Worm (Caenorhabditis elegans) whole organism, mixed stage, embryonic: ENCODE results near the gene srsx-10.

Experiments
- M03D4.4 ChIP-seq: sonication (generic microtip); optimal IDR thresholded peaks from 2 replicates; lab custom pipeline; 2017; ENCODE audit warnings: mild to moderate bottlenecking, missing genetic modification characterization, missing compliant biosample characterization
- bed-3 ChIP-seq: fragments of 200-800 bp; sonication (Bioruptor generic); optimal IDR thresholded peaks from 3 replicates; lab custom pipeline; 2018; ENCODE audit warnings: mild to moderate bottlenecking, missing genetic modification characterization, moderate library complexity, missing compliant biosample characterization
- blmp-1 ChIP-seq: fragments of 150-350 bp; optimal IDR thresholded peaks from 2 replicates; lab custom pipeline; 2014; ENCODE audit warnings: missing biosample characterization, missing genetic modification characterization
- ceh-39 ChIP-seq: fragments of 150-350 bp; optimal IDR thresholded peaks from 2 replicates; lab custom pipeline; 2014; ENCODE audit warnings: missing biosample characterization, missing genetic modification characterization
- ceh-83 ChIP-seq: fragments of 200-800 bp; sonication (Bioruptor generic); optimal IDR thresholded peaks from 2 replicates; lab custom pipeline; 2018; ENCODE audit warnings: mild to moderate bottlenecking, missing genetic modification characterization, missing compliant biosample characterization
- ces-1 ChIP-seq: fragments of 150-350 bp; optimal IDR thresholded peaks from 2 replicates; lab custom pipeline; 2014; ENCODE audit warnings: missing biosample characterization, missing genetic modification reagents, missing genetic modification characterization
- cnd-1 ChIP-seq: fragments of 200-800 bp; sonication (Bioruptor generic); optimal IDR thresholded peaks from 2 replicates; lab custom pipeline; 2018; ENCODE audit warnings: mild to moderate bottlenecking, missing genetic modification characterization, missing compliant biosample characterization
- drap-1 ChIP-seq: fragments of 200-800 bp; sonication (Bioruptor generic); optimal IDR thresholded peaks from 3 replicates; lab custom pipeline; 2018; ENCODE audit warnings: mild to moderate bottlenecking, missing genetic modification characterization, missing compliant biosample characterization
- elt-1 ChIP-seq: sonication (generic microtip); optimal IDR thresholded peaks from 2 replicates; lab custom pipeline; 2017; ENCODE audit warnings: missing genetic modification characterization, mild to moderate bottlenecking, missing compliant biosample characterization, antibody characterized with exemption, moderate library complexity, borderline replicate concordance; ENCODE audit not compliant: insufficient read depth
- flh-1 ChIP-seq: fragments of 200-800 bp; sonication (Bioruptor generic); optimal IDR thresholded peaks from 2 replicates; lab custom pipeline; 2018; ENCODE audit warnings: mild to moderate bottlenecking, missing genetic modification characterization, moderate library complexity, missing compliant biosample characterization
- ham-2 ChIP-seq: fragments of 200-800 bp; sonication (Bioruptor generic); optimal IDR thresholded peaks from 2 replicates; lab custom pipeline; 2018; ENCODE audit warnings: mild to moderate bottlenecking, missing genetic modification characterization, missing compliant biosample characterization
- hlh-1 ChIP-seq: fragments of 150-350 bp; optimal IDR thresholded peaks from 2 replicates; lab custom pipeline; 2014; ENCODE audit warnings: missing biosample characterization, missing genetic modification reagents, missing genetic modification characterization
- lin-13 ChIP-seq: fragments of 150-350 bp; optimal IDR thresholded peaks from 2 replicates; lab custom pipeline; 2014; ENCODE audit warnings: missing biosample characterization, missing genetic modification characterization
- lin-32 ChIP-seq: fragments of 200-800 bp; sonication (Bioruptor generic); optimal IDR thresholded peaks from 2 replicates; lab custom pipeline; 2018; ENCODE audit warnings: mild to moderate bottlenecking, missing genetic modification characterization, missing compliant biosample characterization
- lsy-2 ChIP-seq: fragments of 150-350 bp; optimal IDR thresholded peaks from 2 replicates; lab custom pipeline; 2014; ENCODE audit warnings: missing biosample characterization, missing genetic modification characterization
- mab-5 ChIP-seq: fragments of 150-350 bp; optimal IDR thresholded peaks from 2 replicates; lab custom pipeline; 2014; ENCODE audit warnings: missing biosample characterization, missing genetic modification characterization
- mep-1 ChIP-seq: fragments of 150-350 bp; optimal IDR thresholded peaks from 2 replicates; lab custom pipeline; 2017; ENCODE audit warnings: missing biosample characterization, missing genetic modification reagents, missing genetic modification characterization, inconsistent platforms
- mls-2 ChIP-seq: sonication (generic microtip); optimal IDR thresholded peaks from 2 replicates; lab custom pipeline; 2016; ENCODE audit warnings: mild to moderate bottlenecking, missing genetic modification characterization, moderate library complexity, missing compliant biosample characterization
- nhr-12 ChIP-seq: fragments of 150-350 bp; optimal IDR thresholded peaks from 2 replicates; lab custom pipeline; 2014; ENCODE audit warnings: missing biosample characterization, missing genetic modification characterization
- nhr-2 ChIP-seq: fragments of 150-350 bp; optimal IDR thresholded peaks from 2 replicates; lab custom pipeline; 2014; ENCODE audit warnings: missing biosample characterization, missing genetic modification characterization
- nhr-237 ChIP-seq: fragments of 150-350 bp; optimal IDR thresholded peaks from 2 replicates; lab custom pipeline; 2014; ENCODE audit warnings: missing biosample characterization, missing genetic modification characterization
- nhr-28 ChIP-seq: fragments of 150-350 bp; optimal IDR thresholded peaks from 2 replicates; lab custom pipeline; 2014; ENCODE audit warnings: missing biosample characterization, missing genetic modification characterization
- nhr-76 ChIP-seq: sonication (generic microtip); optimal IDR thresholded peaks from 2 replicates; lab custom pipeline; 2017; ENCODE audit warnings: missing biosample characterization, missing genetic modification characterization
- pha-4 ChIP-seq: fragments of 150-350 bp; optimal IDR thresholded peaks from 2 replicates; lab custom pipeline; 2018; ENCODE audit warnings: missing biosample characterization, missing genetic modification reagents, missing genetic modification characterization
- snpc-4 ChIP-seq: fragments of 150-350 bp; optimal IDR thresholded peaks from 2 replicates; lab custom pipeline; 2014; ENCODE audit warnings: missing biosample characterization, missing genetic modification characterization
- unc-120 ChIP-seq: sonication (generic microtip); optimal IDR thresholded peaks from 2 replicates; lab custom pipeline; 2017; ENCODE audit warnings: missing genetic modification characterization, missing compliant biosample characterization; ENCODE audit not compliant: poor library complexity, severe bottlenecking
- unc-39 ChIP-seq: fragments of 150-350 bp; optimal IDR thresholded peaks from 2 replicates; lab custom pipeline; 2014; ENCODE audit warnings: missing biosample characterization, missing genetic modification characterization
- ztf-11 ChIP-seq: fragments of 150-350 bp; optimal IDR thresholded peaks from 2 replicates; lab custom pipeline; 2014; ENCODE audit warnings: missing biosample characterization, missing genetic modification characterization

The srsx-10 gene

ce11 chrV:4933268-4933667, 41.3 kb downstream of the srsx-10 start:
- TF ChIP-seq nhr-2 (tag; lab: Kevin White, UChicago) (no peak), ces-1 (GFP tag; lab: Kevin White, UChicago) (no peak), lsy-2 (tag; lab: Kevin White, UChicago) (no peak), ceh-83 (no peak), hlh-1 (no peak), blmp-1 (no peak), nhr-76 (tag; lab: Kevin White, UChicago) (no peak), cnd-1 (tag; lab: Kevin White, UChicago) (no peak), drap-1 (no peak), nhr-237 (tag; lab: Kevin White, UChicago) (no peak), lin-32 (GFP tag; lab: Kevin White, UChicago) (no peak), unc-39 (tag; lab: Kevin White, UChicago) (no peak), unc-120 (tag; lab: Kevin White, UChicago) (no peak), lin-13 (tag; lab: Kevin White, UChicago) (no peak)

DNA sequence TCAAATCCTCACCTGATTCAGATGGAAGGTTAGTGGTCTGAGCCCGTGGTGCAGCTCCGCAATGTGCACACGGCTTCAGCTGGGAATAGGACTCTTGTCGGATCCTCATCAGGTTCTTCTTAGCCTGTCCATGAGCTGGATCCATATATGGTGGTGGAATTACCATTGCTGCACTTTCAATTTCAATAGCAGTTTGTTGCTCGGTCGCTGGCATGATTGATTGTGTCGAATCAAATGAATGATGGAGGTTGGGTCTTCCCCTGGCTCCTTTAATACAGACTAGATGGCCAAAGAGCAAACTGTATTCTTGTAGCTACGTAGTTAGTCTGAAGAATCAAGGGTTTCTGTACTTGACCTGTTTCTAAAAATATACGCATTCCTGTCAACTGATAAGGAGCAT, 41.8 kb downstream of the srsx-10 start, which contains the start of gene C02E7.10:
Gene C02E7.10 (minus strand): TSS at position 232 of the 400 bp plus-strand sequence.
- TF ChIP-seq nhr-2 (tag; lab: Kevin White, UChicago) (no peak), blmp-1 (no peak), unc-39 (tag; lab: Kevin White, UChicago) (no peak), mab-5 (tag; lab: Kevin White, UChicago) (no peak), ham-2 (no peak)
- TF ChIP-seq, all 35 proteins: peak for 0

- no peak for TF ChIP-seq nhr-76 (tag; lab: Kevin White, UChicago)
- TF ChIP-seq blmp-1, result no peak
- no peak for TF ChIP-seq elt-1 (tag; lab: Kevin White, UChicago)
- no peak for TF ChIP-seq ceh-83
- no peak for TF ChIP-seq mab-5 (tag; lab: Kevin White, UChicago)
- TF ChIP-seq pha-4, result no peak
- TF ChIP-seq snpc-4 (tag; lab: Kevin White, UChicago), result no peak
- no peak for TF ChIP-seq lin-13 (tag; lab: Kevin White, UChicago)
Observed at ce11 chrV:4929842-4930241, 44.7 kb downstream of the srsx-10 start, which contains the start of gene str-205. Gene str-205, minus strand, starts transcription at chrV:4929942.

DNA sequence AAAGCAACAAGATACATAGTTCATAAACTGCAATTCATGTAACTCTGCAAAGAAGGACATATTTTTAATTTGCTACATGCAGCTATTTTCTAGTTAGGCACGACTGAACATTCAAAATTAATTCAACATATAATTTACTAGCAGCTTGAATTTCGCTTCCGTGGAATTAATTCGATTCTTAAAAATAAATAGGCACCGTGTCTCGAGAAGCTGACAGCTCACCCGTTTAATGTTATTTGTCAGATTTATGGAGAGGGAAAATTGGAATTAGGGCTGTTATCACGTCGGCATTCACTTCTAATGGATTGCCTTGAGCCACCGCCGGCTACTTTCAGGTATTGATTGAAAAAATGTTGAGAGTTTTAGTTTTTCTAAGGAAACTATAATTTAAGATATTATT, 48.2 kb downstream of the srsx-10 start, which contains the start of gene srh-21:
Gene srh-21 (plus strand): TSS at position 301 of the 400 bp plus-strand sequence.
- TF ChIP-seq blmp-1 (no peak), nhr-237 (tag; lab: Kevin White, UChicago) (no peak), ceh-39 (tag; lab: Kevin White, UChicago) (no peak), mep-1 (no peak), ham-2 (no peak), mls-2 (tag; lab: Kevin White, UChicago) (no peak), nhr-76 (tag; lab: Kevin White, UChicago) (no peak), unc-120 (tag; lab: Kevin White, UChicago) (no peak), mab-5 (tag; lab: Kevin White, UChicago) (no peak)

ce11 chrV:4924618-4925017, 50.0 kb downstream of the srsx-10 start, which contains the start of gene srh-20:
Gene srh-20, plus strand, starts transcription at chrV:4924918.
- TF ChIP-seq M03D4.4 (no peak), ztf-11 (tag; lab: Kevin White, UChicago) (no peak), drap-1 (no peak), unc-120 (tag; lab: Kevin White, UChicago) (no peak), mls-2 (tag; lab: Kevin White, UChicago) (no peak), nhr-12 (tag; lab: Kevin White, UChicago) (no peak), nhr-237 (tag; lab: Kevin White, UChicago) (no peak), nhr-2 (tag; lab: Kevin White, UChicago) (no peak), lin-13 (tag; lab: Kevin White, UChicago) (no peak), nhr-76 (tag; lab: Kevin White, UChicago) (no peak), ces-1 (GFP tag; lab: Kevin White, UChicago) (no peak), flh-1 (GFP tag; lab: Kevin White, UChicago) (no peak), bed-3 (GFP tag; lab: Kevin White, UChicago) (no peak), hlh-1 (no peak), ceh-83 (no peak), ham-2 (no peak), ceh-39 (tag; lab: Kevin White, UChicago) (no peak), nhr-28 (tag; lab: Kevin White, UChicago) (no peak)
